Worm (Caenorhabditis elegans): ENCODE measurements around the gene R04A9.3.

DNA sequence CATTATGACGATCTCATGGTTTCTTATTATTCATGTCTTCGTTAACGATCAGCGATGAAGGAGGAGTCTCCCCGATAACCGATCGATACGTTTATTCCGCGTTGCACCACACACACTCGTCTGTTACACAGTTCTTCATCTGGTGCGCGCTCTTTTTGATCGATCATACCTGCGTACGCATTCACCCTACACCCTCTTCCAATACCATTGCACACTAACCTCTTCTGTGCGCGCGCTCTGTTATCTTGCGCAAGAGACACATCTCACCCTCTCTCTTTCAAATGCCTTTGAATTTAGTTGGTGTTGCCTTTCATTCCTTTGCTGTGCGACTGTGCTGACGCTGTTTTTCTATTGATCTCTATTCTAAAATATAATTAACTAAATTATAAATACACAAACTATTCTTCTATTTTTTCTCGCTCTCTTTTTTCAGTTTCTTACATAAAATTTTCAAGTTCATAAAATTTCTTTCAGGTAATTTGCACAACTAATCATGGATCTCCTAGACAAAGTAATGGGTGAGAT, 8.6 kb downstream of the R04A9.3 start, which contains the start of gene nrde-3:
- TF ChIP-seq cog-1 (tag; optimal IDR thresholded peaks at IDR 0.05), result no peak
- no peak for TF ChIP-seq flt-1 (GFP tag; IDR thresholded peaks at IDR 0.05)
- no peak for TF ChIP-seq ref-1 (GFP tag; conservative IDR thresholded peaks at IDR 0.05)
- TF ChIP-seq med-1 (GFP tag; optimal IDR thresholded peaks at IDR 0.05; ENCODE audit: insufficient read depth), result no peak
- no peak for TF ChIP-seq tab-1 (GFP tag; IDR thresholded peaks at IDR 0.05)
- TF ChIP-seq T22C8.4 (GFP tag; IDR thresholded peaks at IDR 0.05), result peak; percentile 54
- no peak for TF ChIP-seq klf-2 (GFP tag; conservative IDR thresholded peaks at IDR 0.05)

Data from whole organism, midembryonic.